Worm (Caenorhabditis elegans) whole organism, L3 larva: ENCODE data around the gene dsh-2.
A peak's percentile ranks its signal among the peaks of the same experiment; 100 is the strongest.

ENCODE experiments used
- ZK546.5 ChIP-seq: sonication (generic microtip); optimal IDR thresholded peaks from 2 replicates; lab custom pipeline; 2017; ENCODE audit warnings: missing biosample characterization, missing genetic modification characterization
- ama-1 ChIP-seq: fragments of 150-350 bp; optimal IDR thresholded peaks from 2 replicates; lab custom pipeline; 2018
- ceh-16 ChIP-seq: sonication (generic microtip); optimal IDR thresholded peaks from 2 replicates; lab custom pipeline; 2017; ENCODE audit warnings: missing biosample characterization, missing genetic modification characterization
- ceh-9 ChIP-seq: sonication (generic microtip); optimal IDR thresholded peaks from 2 replicates; lab custom pipeline; 2018; ENCODE audit warnings: missing biosample characterization, missing genetic modification characterization
- fos-1 ChIP-seq: fragments of 150-350 bp; optimal IDR thresholded peaks from 2 replicates; lab custom pipeline; 2014; ENCODE audit warnings: missing biosample characterization, missing genetic modification characterization
- nhr-25 ChIP-seq: sonication (generic microtip); optimal IDR thresholded peaks from 2 replicates; lab custom pipeline; 2017; ENCODE audit warnings: missing biosample characterization, missing genetic modification characterization
- pqm-1 ChIP-seq: fragments of 150-350 bp; optimal IDR thresholded peaks from 2 replicates; lab custom pipeline; 2017; ENCODE audit warnings: missing biosample characterization, missing genetic modification characterization, inconsistent platforms
- ztf-11 ChIP-seq: fragments of 150-350 bp; optimal IDR thresholded peaks from 2 replicates; lab custom pipeline; 2014; ENCODE audit warnings: missing biosample characterization, missing genetic modification characterization

ce11 chrII:5057315-5057714, 23.7 kb downstream of the dsh-2 start:
- TF ChIP-seq nhr-25 (tag; lab: Kevin White, UChicago) (peak; percentile 79), pqm-1 (tag; lab: Kevin White, UChicago) (peak; percentile 9), ceh-16 (no peak), ceh-9 (tag; lab: Kevin White, UChicago) (no peak), ZK546.5 (tag; lab: Kevin White, UChicago) (no peak), ama-1 (lab: Kevin White, UChicago) (no peak), ztf-11 (no peak), fos-1 (tag; lab: Kevin White, UChicago) (no peak)
